Fruit fly (Drosophila melanogaster): Measurements from ENCODE around the gene tth.

Gene tth

dm6 chrX:13624334-13625079, 8.1 kb upstream of the tth start, which contains the start of the genes CG2691 and NFAT (continued):
- TF ChIP-seq svp (GFP tag) (no peak), Sox102F (GFP tag; optimal IDR thresholded peaks at IDR 0.05) (no peak), pdm3 (GFP tag; optimal IDR thresholded peaks at IDR 0.05) (no peak), Blimp-1 (GFP tag; optimal IDR thresholded peaks at IDR 0.05) (no peak), dac (GFP tag; optimal IDR thresholded peaks at IDR 0.05) (no peak), achi (GFP tag; optimal IDR thresholded peaks at IDR 0.05) (no peak), vri (GFP tag; optimal IDR thresholded peaks at IDR 0.05) (peak; percentile 44), Hr38 (GFP tag; optimal IDR thresholded peaks at IDR 0.05) (no peak), net (GFP tag; optimal IDR thresholded peaks at IDR 0.05) (no peak)

dm6 chrX:13615992-13616391, 394 bp downstream of the tth start:
- TF ChIP-seq fkh (GFP tag; optimal IDR thresholded peaks at IDR 0.05) (no peak), CG15336 (GFP tag; IDR thresholded peaks at IDR 0.05) (peak; percentile 28; the same call in 1 of the 2 replicates), CG6163 (GFP tag; IDR thresholded peaks at IDR 0.05) (0 out of 3 replicates have a peak, but pooled peaks have one; percentile 14), eg (GFP tag; IDR thresholded peaks at IDR 0.05) (no peak), net (GFP tag; optimal IDR thresholded peaks at IDR 0.05) (no peak), CG3032 (tag; optimal IDR thresholded peaks at IDR 0.05) (peak; percentile 8), CG1621 (tag; optimal IDR thresholded peaks at IDR 0.05) (peak; percentile 33), CG6854 (GFP tag; optimal IDR thresholded peaks at IDR 0.05) (peak; percentile 25), CG32006 (GFP tag; optimal IDR thresholded peaks at IDR 0.05) (no peak)

dm6 chrX:13611884-13612283, 4.5 kb downstream of the tth start, which contains the start of the genes Ndc80 and BthD:
Gene Ndc80 (minus strand): TSS chrX:13612062.
Gene BthD (plus strand): TSS chrX:13612131.
- TF ChIP-seq Ets21C (GFP tag; optimal IDR thresholded peaks at IDR 0.05) (no peak), fkh (GFP tag; optimal IDR thresholded peaks at IDR 0.05) (peak; percentile 88), CG8119 (GFP tag; IDR thresholded peaks at IDR 0.05) (no peak), CG32006 (GFP tag; optimal IDR thresholded peaks at IDR 0.05) (no peak)

- no peak for TF ChIP-seq CG8319 (GFP tag; optimal IDR thresholded peaks at IDR 0.05)
- no peak for TF ChIP-seq CG7368 (GFP tag; optimal IDR thresholded peaks at IDR 0.05)
- TF ChIP-seq vri (GFP tag; optimal IDR thresholded peaks at IDR 0.05): no peak
- no peak for TF ChIP-seq CG10631 (GFP tag; optimal IDR thresholded peaks at IDR 0.05)
- peak; percentile 24 for TF ChIP-seq CG3032 (tag; optimal IDR thresholded peaks at IDR 0.05)
- TF ChIP-seq Met (GFP tag; optimal IDR thresholded peaks at IDR 0.05): no peak
- TF ChIP-seq esn (GFP tag; optimal IDR thresholded peaks at IDR 0.05): peak; percentile 10
- no peak for TF ChIP-seq cyc (GFP tag; optimal IDR thresholded peaks at IDR 0.05)
- TF ChIP-seq acj6 (GFP tag; optimal IDR thresholded peaks at IDR 0.05): no peak
- no peak for TF ChIP-seq Sox15 (GFP tag; optimal IDR thresholded peaks at IDR 0.05)
Measured at dm6 chrX:13605942-13606491, 10.4 kb downstream of the tth start.

- TF ChIP-seq CG6792 (GFP tag; optimal IDR thresholded peaks at IDR 0.05) (no peak), Hr39 (GFP tag; optimal IDR thresholded peaks at IDR 0.05) (no peak), dsx (GFP tag; optimal IDR thresholded peaks at IDR 0.05; ENCODE audit: poor library complexity, severe bottlenecking) (no peak), spab (GFP tag; optimal IDR thresholded peaks at IDR 0.05) (no peak), Ets21C (GFP tag; optimal IDR thresholded peaks at IDR 0.05) (no peak), CG10631 (GFP tag; optimal IDR thresholded peaks at IDR 0.05) (no peak), achi (GFP tag; optimal IDR thresholded peaks at IDR 0.05) (no peak), Hr38 (GFP tag; optimal IDR thresholded peaks at IDR 0.05) (no peak), net (GFP tag; optimal IDR thresholded peaks at IDR 0.05) (no peak), Gug (GFP tag; IDR thresholded peaks at IDR 0.05) (no peak), svp (GFP tag) (no peak), acj6 (GFP tag; optimal IDR thresholded peaks at IDR 0.05) (no peak), fd85E (GFP tag; optimal IDR thresholded peaks at IDR 0.05) (no peak), CG15336 (GFP tag; IDR thresholded peaks at IDR 0.05) (no peak), vri (GFP tag; optimal IDR thresholded peaks at IDR 0.05) (no peak)
Measured at dm6 chrX:13605381-13605780, 11.0 kb downstream of the tth start, which contains the start of gene CG11178. Gene CG11178 (plus strand): TSS chrX:13605681.

Measured in whole organism, prepupa.